Worm (Caenorhabditis elegans) whole organism, mixed stage, embryonic: ENCODE results near the gene R02D5.24.

Experiments used
- M03D4.4 ChIP-seq: sonication (generic microtip); optimal IDR thresholded peaks from 2 replicates; lab custom pipeline; 2017; ENCODE audit warnings: mild to moderate bottlenecking, missing genetic modification characterization, missing compliant biosample characterization
- bed-3 ChIP-seq: fragments of 200-800 bp; sonication (Bioruptor generic); optimal IDR thresholded peaks from 3 replicates; lab custom pipeline; 2018; ENCODE audit warnings: mild to moderate bottlenecking, missing genetic modification characterization, moderate library complexity, missing compliant biosample characterization
- ceh-39 ChIP-seq: fragments of 150-350 bp; optimal IDR thresholded peaks from 2 replicates; lab custom pipeline; 2014; ENCODE audit warnings: missing biosample characterization, missing genetic modification characterization
- ceh-43 ChIP-seq: fragments of 200-800 bp; sonication (Bioruptor generic); optimal IDR thresholded peaks from 2 replicates; lab custom pipeline; 2018; ENCODE audit warnings: mild to moderate bottlenecking, missing genetic modification characterization, moderate library complexity, missing compliant biosample characterization
- ceh-83 ChIP-seq: fragments of 200-800 bp; sonication (Bioruptor generic); optimal IDR thresholded peaks from 2 replicates; lab custom pipeline; 2018; ENCODE audit warnings: mild to moderate bottlenecking, missing genetic modification characterization, missing compliant biosample characterization
- ces-1 ChIP-seq: fragments of 150-350 bp; optimal IDR thresholded peaks from 2 replicates; lab custom pipeline; 2014; ENCODE audit warnings: missing biosample characterization, missing genetic modification reagents, missing genetic modification characterization
- cnd-1 ChIP-seq: fragments of 200-800 bp; sonication (Bioruptor generic); optimal IDR thresholded peaks from 2 replicates; lab custom pipeline; 2018; ENCODE audit warnings: mild to moderate bottlenecking, missing genetic modification characterization, missing compliant biosample characterization
- drap-1 ChIP-seq: fragments of 200-800 bp; sonication (Bioruptor generic); optimal IDR thresholded peaks from 3 replicates; lab custom pipeline; 2018; ENCODE audit warnings: mild to moderate bottlenecking, missing genetic modification characterization, missing compliant biosample characterization
- elt-3 ChIP-seq: fragments of 150-350 bp; optimal IDR thresholded peaks from 2 replicates; lab custom pipeline; 2014; ENCODE audit warnings: missing biosample characterization, missing genetic modification characterization
- flh-1 ChIP-seq: fragments of 200-800 bp; sonication (Bioruptor generic); optimal IDR thresholded peaks from 2 replicates; lab custom pipeline; 2018; ENCODE audit warnings: mild to moderate bottlenecking, missing genetic modification characterization, moderate library complexity, missing compliant biosample characterization
- ham-2 ChIP-seq: fragments of 200-800 bp; sonication (Bioruptor generic); optimal IDR thresholded peaks from 2 replicates; lab custom pipeline; 2018; ENCODE audit warnings: mild to moderate bottlenecking, missing genetic modification characterization, missing compliant biosample characterization
- lin-13 ChIP-seq: fragments of 150-350 bp; optimal IDR thresholded peaks from 2 replicates; lab custom pipeline; 2014; ENCODE audit warnings: missing biosample characterization, missing genetic modification characterization
- lin-32 ChIP-seq: fragments of 200-800 bp; sonication (Bioruptor generic); optimal IDR thresholded peaks from 2 replicates; lab custom pipeline; 2018; ENCODE audit warnings: mild to moderate bottlenecking, missing genetic modification characterization, missing compliant biosample characterization
- mab-5 ChIP-seq: fragments of 150-350 bp; optimal IDR thresholded peaks from 2 replicates; lab custom pipeline; 2014; ENCODE audit warnings: missing biosample characterization, missing genetic modification characterization
- mep-1 ChIP-seq: fragments of 150-350 bp; optimal IDR thresholded peaks from 2 replicates; lab custom pipeline; 2017; ENCODE audit warnings: missing biosample characterization, missing genetic modification reagents, missing genetic modification characterization, inconsistent platforms
- nhr-12 ChIP-seq: fragments of 150-350 bp; optimal IDR thresholded peaks from 2 replicates; lab custom pipeline; 2014; ENCODE audit warnings: missing biosample characterization, missing genetic modification characterization
- nhr-2 ChIP-seq: fragments of 150-350 bp; optimal IDR thresholded peaks from 2 replicates; lab custom pipeline; 2014; ENCODE audit warnings: missing biosample characterization, missing genetic modification characterization
- nhr-237 ChIP-seq: fragments of 150-350 bp; optimal IDR thresholded peaks from 2 replicates; lab custom pipeline; 2014; ENCODE audit warnings: missing biosample characterization, missing genetic modification characterization
- pha-4 ChIP-seq: fragments of 150-350 bp; optimal IDR thresholded peaks from 2 replicates; lab custom pipeline; 2018; ENCODE audit warnings: missing biosample characterization, missing genetic modification reagents, missing genetic modification characterization
- snpc-4 ChIP-seq: fragments of 150-350 bp; optimal IDR thresholded peaks from 2 replicates; lab custom pipeline; 2014; ENCODE audit warnings: missing biosample characterization, missing genetic modification characterization
- sptf-1 ChIP-seq: sonication (generic microtip); optimal IDR thresholded peaks from 2 replicates; lab custom pipeline; 2017; ENCODE audit warnings: mild to moderate bottlenecking, missing genetic modification characterization, moderate library complexity, missing compliant biosample characterization
- tbx-8 ChIP-seq: fragments of 200-800 bp; sonication (Bioruptor generic); optimal IDR thresholded peaks from 2 replicates; lab custom pipeline; 2018; ENCODE audit warnings: mild to moderate bottlenecking, missing genetic modification characterization, moderate library complexity, missing compliant biosample characterization
- unc-120 ChIP-seq: sonication (generic microtip); optimal IDR thresholded peaks from 2 replicates; lab custom pipeline; 2017; ENCODE audit warnings: missing genetic modification characterization, missing compliant biosample characterization; ENCODE audit not compliant: poor library complexity, severe bottlenecking
- unc-39 ChIP-seq: fragments of 150-350 bp; optimal IDR thresholded peaks from 2 replicates; lab custom pipeline; 2014; ENCODE audit warnings: missing biosample characterization, missing genetic modification characterization
- unc-62 ChIP-seq: fragments of 150-350 bp; optimal IDR thresholded peaks from 2 replicates; lab custom pipeline; 2014; ENCODE audit warnings: missing biosample characterization, missing genetic modification reagents, missing genetic modification characterization
- zip-8 ChIP-seq: fragments of 150-350 bp; optimal IDR thresholded peaks from 2 replicates; lab custom pipeline; 2014; ENCODE audit warnings: missing biosample characterization, missing genetic modification characterization
- ztf-11 ChIP-seq: fragments of 150-350 bp; optimal IDR thresholded peaks from 2 replicates; lab custom pipeline; 2014; ENCODE audit warnings: missing biosample characterization, missing genetic modification characterization

Gene R02D5.24

ce11 chrV:14460122-14460521 lies 41.0 kb upstream of the R02D5.24 start:
- TF ChIP-seq sptf-1 = no peak
- no peak for TF ChIP-seq nhr-12 (tag; lab: Kevin White, UChicago)

DNA sequence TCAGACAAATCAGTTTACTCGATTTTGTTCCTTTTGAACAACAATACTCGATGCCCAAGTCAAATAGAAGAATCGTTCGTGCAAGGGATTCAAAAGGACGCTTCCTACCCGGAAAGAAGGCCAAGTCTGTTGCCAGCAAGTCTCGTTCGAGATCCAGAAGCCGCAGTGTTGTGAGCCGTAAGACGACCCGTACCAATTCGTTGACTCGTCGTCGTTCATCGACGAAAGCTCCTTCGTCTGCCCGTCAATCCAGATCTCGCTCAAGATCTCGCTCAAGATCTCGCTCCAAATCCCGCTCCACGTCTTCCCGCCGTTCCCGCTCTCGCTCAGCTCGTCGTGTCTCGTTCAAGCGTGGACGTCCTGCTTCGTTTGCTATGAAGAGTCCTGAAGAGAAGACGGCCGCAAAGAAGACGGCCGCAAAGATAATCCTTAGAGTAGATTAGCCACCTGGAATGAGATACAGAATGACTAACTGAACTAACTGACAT lies 40.5 kb upstream of the R02D5.24 start, which contains the start of gene F08H9.2:
TSS of gene F08H9.2 (plus strand) at position 51 of the 488 bp plus-strand sequence.
- no peak for TF ChIP-seq bed-3 (GFP tag; lab: Kevin White, UChicago)
- no peak for TF ChIP-seq unc-62 (GFP tag; lab: Kevin White, UChicago)
- TF ChIP-seq nhr-237 (tag; lab: Kevin White, UChicago) = no peak
- no peak for TF ChIP-seq zip-8 (tag; lab: Kevin White, UChicago)
- no peak for TF ChIP-seq ces-1 (GFP tag; lab: Kevin White, UChicago)
- TF ChIP-seq ham-2 = no peak
- TF ChIP-seq nhr-12 (tag; lab: Kevin White, UChicago) = no peak
- no peak for TF ChIP-seq pha-4 (tag; lab: Kevin White, UChicago)
- no peak for TF ChIP-seq tbx-8 (GFP tag; lab: Kevin White, UChicago)

ce11 chrV:14462653-14463052 lies 38.5 kb upstream of the R02D5.24 start:
- no peak for TF ChIP-seq M03D4.4 (tag; lab: Kevin White, UChicago)
- no peak for TF ChIP-seq snpc-4 (tag; lab: Kevin White, UChicago)
- TF ChIP-seq flh-1 (GFP tag; lab: Kevin White, UChicago) = no peak
- TF ChIP-seq ham-2 = no peak
- no peak for TF ChIP-seq lin-32 (GFP tag; lab: Kevin White, UChicago)
- no peak for TF ChIP-seq ceh-39 (tag; lab: Kevin White, UChicago)
- TF ChIP-seq nhr-237 (tag; lab: Kevin White, UChicago) = no peak
- TF ChIP-seq mep-1 (tag; lab: Kevin White, UChicago) = no peak
- TF ChIP-seq nhr-12 (tag; lab: Kevin White, UChicago) = no peak
- no peak for TF ChIP-seq unc-120 (tag; lab: Kevin White, UChicago)
- TF ChIP-seq elt-3 (tag; lab: Kevin White, UChicago) = no peak

DNA sequence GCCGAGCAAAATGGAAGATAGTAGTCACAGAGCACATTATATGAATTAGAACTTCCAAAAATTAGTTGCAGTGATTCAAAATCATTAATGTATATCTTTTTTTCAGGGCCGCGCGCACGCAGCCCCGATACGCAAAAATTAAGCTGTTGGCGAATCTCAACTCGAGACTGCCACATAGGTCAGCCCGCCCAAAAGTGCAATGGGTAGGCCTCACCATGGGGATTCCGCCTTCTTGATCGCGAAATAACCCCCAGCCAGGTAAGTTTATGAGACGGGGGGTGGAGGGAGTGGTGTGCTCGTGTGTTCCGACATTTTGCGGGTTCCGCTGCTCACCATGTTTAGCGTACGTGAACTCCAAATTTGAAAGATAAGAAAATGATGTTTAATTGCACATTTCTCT lies 38.1 kb upstream of the R02D5.24 start, which contains the start of gene F08H9.3:
TSS of gene F08H9.3 (minus strand) at position 252 of the 400 bp plus-strand sequence.
- TF ChIP-seq cnd-1 (tag; lab: Kevin White, UChicago) (peak; percentile 7), drap-1 (peak; percentile 14)
- TF ChIP-seq, all 35 proteins: peak for 2; not testable (repeated sequence) for 33

ce11 chrV:14464368-14464767 lies 36.8 kb upstream of the R02D5.24 start, which contains the start of gene F08H9.4:
F08H9.4 (minus strand) TSS chrV:14464428.
- TF ChIP-seq lin-13 (tag; lab: Kevin White, UChicago) = no peak
- TF ChIP-seq ham-2 = no peak
- no peak for TF ChIP-seq tbx-8 (GFP tag; lab: Kevin White, UChicago)
- no peak for TF ChIP-seq ceh-43
- TF ChIP-seq cnd-1 (tag; lab: Kevin White, UChicago) = no peak
- no peak for TF ChIP-seq flh-1 (GFP tag; lab: Kevin White, UChicago)
- no peak for TF ChIP-seq snpc-4 (tag; lab: Kevin White, UChicago)
- TF ChIP-seq nhr-2 (tag; lab: Kevin White, UChicago) = no peak
- no peak for TF ChIP-seq mab-5 (tag; lab: Kevin White, UChicago)
- no peak for TF ChIP-seq unc-120 (tag; lab: Kevin White, UChicago)
- TF ChIP-seq ces-1 (GFP tag; lab: Kevin White, UChicago) = no peak
- no peak for TF ChIP-seq unc-39 (tag; lab: Kevin White, UChicago)
- no peak for TF ChIP-seq ztf-11 (tag; lab: Kevin White, UChicago)

ce11 chrV:14468196-14468874 lies 32.8 kb upstream of the R02D5.24 start, which contains the start of gene srz-97:
srz-97 (minus strand) TSS chrV:14468246.
- TF ChIP-seq nhr-12 (tag; lab: Kevin White, UChicago) = no peak
- peak; percentile 53 for TF ChIP-seq drap-1
- TF ChIP-seq cnd-1 (tag; lab: Kevin White, UChicago) = peak; percentile 64
- TF ChIP-seq ceh-83 (GFP tag; lab: Kevin White, UChicago) = peak; percentile 1
- TF ChIP-seq, all 35 proteins: peak for 3
